Fruit fly (Drosophila melanogaster) whole organism, embryonic: Measurements from ENCODE around the gene Pino.

ENCODE experiments used
- Antp ChIP-seq: fragments of 200-800 bp; sonication (Bioruptor generic); optimal IDR thresholded peaks from 3 replicates; lab custom pipeline; 2016; ENCODE audit warnings: missing biosample characterization, missing genetic modification characterization
- Asciz ChIP-seq: fragments of 200-800 bp; sonication (Bioruptor generic); optimal IDR thresholded peaks from 2 replicates; lab custom pipeline; 2017; ENCODE audit warnings: missing biosample characterization, mild to moderate bottlenecking, missing genetic modification characterization, missing genetic modification reagents
- CG10366 ChIP-seq: fragments of 200-800 bp; sonication (Bioruptor generic); IDR thresholded peaks from 2 replicates; pipeline ENCODE4 v1.3.6; 2022; ENCODE audit warnings: missing biosample characterization, missing genetic modification characterization
- CG10565 ChIP-seq: fragments of 200-800 bp; sonication (Bioruptor generic); optimal IDR thresholded peaks from 3 replicates; lab custom pipeline; 2016; ENCODE audit warnings: missing biosample characterization, mild to moderate bottlenecking, missing genetic modification characterization
- CG10959 ChIP-seq: fragments of 200-800 bp; sonication (Bioruptor generic); IDR thresholded peaks from 2 replicates; pipeline ENCODE4 v1.3.6; 2022; ENCODE audit warnings: missing biosample characterization, missing genetic modification characterization
- CG11560 ChIP-seq: fragments of 200-800 bp; sonication (Bioruptor generic); IDR thresholded peaks from 3 replicates; pipeline ENCODE4 v1.3.6; 2022; ENCODE audit warnings: missing biosample characterization, missing genetic modification characterization
- CG12236 ChIP-seq: fragments of 200-800 bp; sonication (Bioruptor generic); optimal IDR thresholded peaks from 2 replicates; lab custom pipeline; 2016; ENCODE audit warnings: missing biosample characterization, missing genetic modification characterization
- CG13123 ChIP-seq: fragments of 200-800 bp; sonication (Bioruptor generic); optimal IDR thresholded peaks from 2 replicates; lab custom pipeline; 2016; ENCODE audit warnings: missing biosample characterization, missing genetic modification characterization
- CG14860 ChIP-seq: fragments of 200-800 bp; sonication (Bioruptor generic); IDR thresholded peaks from 3 replicates; pipeline ENCODE4 v1.3.6; 2022; ENCODE audit warnings: missing biosample characterization, missing genetic modification characterization; ENCODE audit not compliant: partially characterized antibody
- CG16779 ChIP-seq: fragments of 200-800 bp; sonication (Bioruptor generic); IDR thresholded peaks from 2 replicates; pipeline ENCODE4 v1.3.6; 2022; ENCODE audit warnings: missing biosample characterization, missing genetic modification characterization
- CG18476 ChIP-seq: fragments of 200-800 bp; sonication (Bioruptor generic); optimal IDR thresholded peaks from 2 replicates; lab custom pipeline; 2016; ENCODE audit warnings: missing biosample characterization, mild to moderate bottlenecking, missing genetic modification characterization
- CG2202 ChIP-seq: fragments of 200-800 bp; sonication (Bioruptor generic); optimal IDR thresholded peaks from 2 replicates; lab custom pipeline; 2018; ENCODE audit warnings: missing biosample characterization, mild to moderate bottlenecking, missing genetic modification characterization
- CG6689 ChIP-seq: fragments of 200-800 bp; sonication (Bioruptor generic); IDR thresholded peaks from 2 replicates; pipeline ENCODE4 v1.3.6; 2022; ENCODE audit warnings: missing biosample characterization, missing genetic modification characterization
- CG6854 ChIP-seq: fragments of 200-800 bp; sonication (Bioruptor generic); optimal IDR thresholded peaks from 3 replicates; lab custom pipeline; 2017; ENCODE audit warnings: missing biosample characterization, mild to moderate bottlenecking, missing genetic modification characterization
- CG7556 ChIP-seq: fragments of 200-800 bp; sonication (Bioruptor generic); optimal IDR thresholded peaks from 2 replicates; lab custom pipeline; 2017; ENCODE audit warnings: missing biosample characterization, mild to moderate bottlenecking, missing genetic modification characterization
- CG7745 ChIP-seq: fragments of 200-800 bp; sonication (Bioruptor generic); optimal IDR thresholded peaks from 2 replicates; lab custom pipeline; 2018; ENCODE audit warnings: missing biosample characterization, mild to moderate bottlenecking, missing genetic modification characterization, moderate library complexity
- CG7786 ChIP-seq: fragments of 200-800 bp; sonication (Bioruptor generic); optimal IDR thresholded peaks from 2 replicates; lab custom pipeline; 2016; ENCODE audit warnings: missing biosample characterization, missing genetic modification characterization
- CG8388 ChIP-seq: fragments of 200-800 bp; sonication (Bioruptor generic); optimal IDR thresholded peaks from 2 replicates; lab custom pipeline; 2019; ENCODE audit warnings: missing biosample characterization, mild to moderate bottlenecking, missing genetic modification characterization, moderate library complexity
- CG9727 ChIP-seq: fragments of 200-800 bp; sonication (Bioruptor generic); optimal IDR thresholded peaks from 3 replicates; lab custom pipeline; 2017; ENCODE audit warnings: missing biosample characterization, mild to moderate bottlenecking, missing genetic modification characterization
- CrebB ChIP-seq: fragments of 200-800 bp; sonication (Bioruptor generic); optimal IDR thresholded peaks from 3 replicates; lab custom pipeline; 2018; ENCODE audit warnings: missing biosample characterization, mild to moderate bottlenecking, missing genetic modification characterization
- ERR ChIP-seq: fragments of 200-800 bp; sonication (Bioruptor generic); optimal IDR thresholded peaks from 2 replicates; lab custom pipeline; 2016; ENCODE audit warnings: missing biosample characterization, missing genetic modification characterization
- Elba2 ChIP-seq: fragments of 200-800 bp; sonication (Bioruptor generic); optimal IDR thresholded peaks from 3 replicates; lab custom pipeline; 2016; ENCODE audit warnings: missing biosample characterization, missing genetic modification characterization
- Hmr ChIP-seq: fragments of 200-800 bp; sonication (Bioruptor generic); optimal IDR thresholded peaks from 3 replicates; lab custom pipeline; 2017; ENCODE audit warnings: mild to moderate bottlenecking, missing biosample characterization, missing genetic modification reagents, missing genetic modification characterization
- NC2α ChIP-seq: fragments of 200-800 bp; sonication (Bioruptor generic); optimal IDR thresholded peaks from 2 replicates; lab custom pipeline; 2016; ENCODE audit warnings: missing biosample characterization, missing genetic modification characterization
- Oli ChIP-seq: fragments of 200-800 bp; sonication (Bioruptor generic); optimal IDR thresholded peaks from 2 replicates; lab custom pipeline; 2018; ENCODE audit warnings: missing biosample characterization, mild to moderate bottlenecking, missing genetic modification characterization, moderate library complexity
- TFAM ChIP-seq: fragments of 200-800 bp; sonication (Bioruptor generic); optimal IDR thresholded peaks from 2 replicates; lab custom pipeline; 2017; ENCODE audit warnings: missing biosample characterization, missing genetic modification characterization, inconsistent platforms
- Tbp ChIP-seq: fragments of >200 bp; optimal IDR thresholded peaks from 2 replicates; lab custom pipeline; 2018; ENCODE audit warnings: missing biosample characterization, missing genetic modification characterization
- ash1 ChIP-seq: fragments of 200-800 bp; sonication (Bioruptor generic); optimal IDR thresholded peaks from 2 replicates; lab custom pipeline; 2018; ENCODE audit warnings: missing biosample characterization, mild to moderate bottlenecking, missing genetic modification characterization
- bowl ChIP-seq: fragments of 200-800 bp; sonication (Bioruptor generic); IDR thresholded peaks from 2 replicates; pipeline ENCODE4 v1.3.6; 2022; ENCODE audit warnings: missing biosample characterization, missing genetic modification characterization
- caup ChIP-seq: fragments of 200-800 bp; sonication (Bioruptor generic); optimal IDR thresholded peaks from 3 replicates; lab custom pipeline; 2017; ENCODE audit warnings: missing biosample characterization, mild to moderate bottlenecking, missing genetic modification characterization, moderate library complexity; ENCODE audit not compliant: severe bottlenecking
- chif ChIP-seq, 2 experiments: fragments of 200-800 bp; sonication (Bioruptor generic); optimal IDR thresholded peaks; 3 replicates each; lab custom pipeline; 2016; ENCODE audit warnings: missing biosample characterization in 2 of 2, missing genetic modification characterization in 2 of 2
- chn ChIP-seq: fragments of 200-800 bp; sonication (Bioruptor generic); optimal IDR thresholded peaks from 2 replicates; lab custom pipeline; 2016; ENCODE audit warnings: missing biosample characterization, missing genetic modification characterization
- disco-r ChIP-seq: fragments of 200-800 bp; sonication (Bioruptor generic); optimal IDR thresholded peaks from 2 replicates; lab custom pipeline; 2016; ENCODE audit warnings: missing biosample characterization, missing genetic modification characterization
- esg ChIP-seq: fragments of 200-800 bp; sonication (Bioruptor generic); conservative IDR thresholded peaks from 2 replicates; pipeline ENCODE4 v1.3.6; 2022; ENCODE audit warnings: missing biosample characterization, missing genetic modification characterization
- ham ChIP-seq: fragments of 200-800 bp; sonication (Bioruptor generic); IDR thresholded peaks from 2 replicates; pipeline ENCODE4 v1.3.6; 2022; ENCODE audit warnings: missing biosample characterization, missing genetic modification characterization
- klu ChIP-seq: fragments of 200-800 bp; sonication (Bioruptor generic); IDR thresholded peaks from 2 replicates; pipeline ENCODE4 v1.3.6; 2022; ENCODE audit warnings: missing biosample characterization, missing genetic modification characterization
- kni ChIP-seq: fragments of 200-800 bp; sonication (Bioruptor generic); optimal IDR thresholded peaks from 3 replicates; lab custom pipeline; 2017; ENCODE audit warnings: mild to moderate bottlenecking, missing biosample characterization, missing genetic modification reagents, missing genetic modification characterization
- lab ChIP-seq: fragments of 200-800 bp; sonication (Bioruptor generic); optimal IDR thresholded peaks from 3 replicates; lab custom pipeline; 2017; ENCODE audit warnings: missing biosample characterization, missing genetic modification characterization, mild to moderate bottlenecking, moderate library complexity, missing genetic modification reagents
- prd ChIP-seq, 3 experiments: fragments of >200 bp in 2 of 3; fragments of 200-800 bp in 1 of 3; sonication (Bioruptor generic) in 1 of 3; optimal IDR thresholded peaks in 2 of 3; IDR thresholded peaks in 1 of 3; 2 replicates in 2 of 3; 3 replicates in 1 of 3; pipeline versions ENCODE4 v1.3.6 to Lab custom; 2017 to 2022; ENCODE audit warnings: missing biosample characterization in 1 of 3, missing genetic modification characterization in 1 of 3
- psq ChIP-seq: fragments of 200-800 bp; sonication (Bioruptor generic); optimal IDR thresholded peaks from 2 replicates; lab custom pipeline; 2017; ENCODE audit warnings: missing biosample characterization, missing genetic modification characterization
- pzg ChIP-seq: fragments of 200-800 bp; sonication (Bioruptor generic); optimal IDR thresholded peaks from 3 replicates; lab custom pipeline; 2018; ENCODE audit warnings: missing biosample characterization, mild to moderate bottlenecking, missing genetic modification characterization, moderate library complexity
- sd ChIP-seq: fragments of 200-800 bp; sonication (Bioruptor generic); optimal IDR thresholded peaks from 3 replicates; lab custom pipeline; 2018; ENCODE audit warnings: missing biosample characterization, mild to moderate bottlenecking, missing genetic modification characterization, moderate library complexity
- slp2 ChIP-seq: fragments of 200-800 bp; sonication (Bioruptor generic); optimal IDR thresholded peaks from 2 replicates; lab custom pipeline; 2016; ENCODE audit warnings: missing biosample characterization, missing genetic modification characterization
- tna ChIP-seq: fragments of 200-800 bp; sonication (Bioruptor generic); IDR thresholded peaks from 2 replicates; pipeline ENCODE4 v1.3.6; 2022; ENCODE audit warnings: missing biosample characterization, missing genetic modification characterization; ENCODE audit not compliant: partially characterized antibody
- tx ChIP-seq: fragments of 200-800 bp; sonication (Bioruptor generic); optimal IDR thresholded peaks from 2 replicates; lab custom pipeline; 2016; ENCODE audit warnings: missing biosample characterization, missing genetic modification characterization
- unpg ChIP-seq: fragments of 200-800 bp; sonication (Bioruptor generic); optimal IDR thresholded peaks from 3 replicates; lab custom pipeline; 2018; ENCODE audit warnings: missing biosample characterization, mild to moderate bottlenecking, missing genetic modification characterization, moderate library complexity
- usp ChIP-seq: fragments of >200 bp; optimal IDR thresholded peaks from 2 replicates; lab custom pipeline; 2017; ENCODE audit warnings: missing biosample characterization, missing genetic modification characterization
- vfl ChIP-seq: fragments of 200-800 bp; sonication (Bioruptor generic); optimal IDR thresholded peaks from 2 replicates; lab custom pipeline; 2016; ENCODE audit warnings: missing biosample characterization, missing genetic modification characterization

The Pino gene

DNA sequence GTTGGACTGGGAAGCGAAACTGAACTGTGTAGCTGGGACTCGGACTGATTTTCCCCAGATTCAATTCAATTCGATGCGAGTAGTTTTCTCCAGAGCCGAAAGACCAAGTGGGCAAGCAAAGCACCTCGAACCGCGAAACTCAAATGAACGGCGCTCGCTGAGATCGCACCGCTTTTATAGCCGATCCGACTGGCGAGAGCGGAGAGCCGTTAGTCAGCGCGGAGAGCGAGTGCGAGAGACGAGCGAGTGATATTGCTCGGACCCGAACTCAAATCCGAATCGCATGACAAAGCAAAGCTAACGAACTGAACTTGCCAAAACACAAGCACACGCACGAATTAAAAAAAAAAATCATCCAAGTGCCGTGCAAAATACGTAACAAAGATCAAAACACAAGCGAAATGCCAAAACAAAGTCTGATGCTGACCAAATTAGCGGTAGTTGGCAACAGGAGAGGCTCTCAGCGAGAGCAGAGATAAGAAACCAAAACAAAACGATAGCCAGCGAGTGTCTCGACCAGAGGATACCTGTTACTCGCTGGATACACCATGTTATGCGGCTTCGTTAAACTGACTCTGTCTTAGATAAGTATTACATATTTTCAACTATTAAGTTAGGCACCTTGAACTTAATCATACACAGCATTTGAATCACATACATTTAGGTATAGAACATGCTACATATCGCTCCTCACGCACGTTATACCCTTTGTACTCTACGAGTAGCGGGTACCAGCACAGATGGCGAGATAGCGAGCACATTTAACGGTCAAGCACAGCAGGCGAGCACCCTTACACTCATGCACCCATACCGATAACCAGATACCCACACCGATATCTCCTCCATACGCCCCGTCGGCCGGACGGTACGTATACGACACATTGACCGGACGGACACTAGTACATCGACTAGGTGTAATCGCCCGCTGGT, 9.6 kb downstream of the Pino start (continued):
- TF ChIP-seq Elba2 (GFP tag; lab: Kevin White, UChicago) (no peak), Oli (tag; lab: Kevin White, UChicago) (peak; percentile 64), caup (peak; percentile 70), CG7786 (GFP tag; lab: Kevin White, UChicago) (peak; percentile 83), CG13123 (GFP tag; lab: Kevin White, UChicago) (peak; percentile 25), psq (GFP tag; lab: Kevin White, UChicago) (peak; percentile 7), CG9727 (GFP tag; lab: Kevin White, UChicago) (peak; percentile 84), klu (GFP tag; lab: Robert Waterston, UW) (peak; percentile 44), Asciz (GFP tag; lab: Kevin White, UChicago) (peak; percentile 57), CG2202 (no peak), disco-r (peak; percentile 11), CG6689 (GFP tag; lab: Robert Waterston, UW) (peak; percentile 85), ham (GFP tag; lab: Robert Waterston, UW) (no peak), Tbp (no peak), prd (optimal IDR thresholded peaks at IDR 0.05; lab: Kevin White, UChicago) (no peak), prd (GFP tag; IDR thresholded peaks at IDR 0.05; lab: Robert Waterston, UW) (peak; percentile 88), TFAM (GFP tag; lab: Kevin White, UChicago) (no peak), lab (GFP tag; lab: Kevin White, UChicago) (peak; percentile 84), CG8388 (GFP tag; lab: Kevin White, UChicago) (peak; percentile 55), Hmr (GFP tag; lab: Kevin White, UChicago) (peak; percentile 88), unpg (GFP tag; lab: Kevin White, UChicago) (peak; percentile 70), tna (peak; percentile 42; the same call in 1 of the 2 replicates), CG12236 (GFP tag; lab: Kevin White, UChicago) (no peak), CG6854 (GFP tag; lab: Kevin White, UChicago) (peak; percentile 68), esg (GFP tag; lab: Robert Waterston, UW) (peak; percentile 59), ash1 (GFP tag; lab: Kevin White, UChicago) (no peak), ERR (GFP tag; lab: Kevin White, UChicago) (peak; percentile 1), CG14860 (GFP tag; lab: Robert Waterston, UW) (no peak), slp2 (peak; percentile 17), NC2α (GFP tag; lab: Kevin White, UChicago) (no peak), CG11560 (peak; percentile 49), CG7745 (tag; lab: Kevin White, UChicago) (no peak), chif (GFP tag; optimal IDR thresholded peaks at IDR 0.05; lab: Kevin White, UChicago) (peak in 1 of 2 experiments; percentile 65), Antp (GFP tag; lab: Kevin White, UChicago) (peak; percentile 21), sd (tag; lab: Kevin White, UChicago) (peak; percentile 49), CG10565 (no peak), CG10959 (GFP tag; lab: Robert Waterston, UW) (0 out of 2 replicates have a peak, but pooled peaks have one; percentile 32), bowl (peak; percentile 44; the same call in 1 of the 2 replicates), CG10366 (GFP tag; lab: Robert Waterston, UW) (peak; percentile 76), pzg (GFP tag; lab: Kevin White, UChicago) (no peak), tx (GFP tag; lab: Kevin White, UChicago) (peak; percentile 59), usp (GFP tag; lab: Kevin White, UChicago) (no peak), vfl (GFP tag; lab: Kevin White, UChicago) (peak; percentile 63), CG16779 (GFP tag; lab: Robert Waterston, UW) (peak; percentile 73), CG18476 (GFP tag; lab: Kevin White, UChicago) (peak; percentile 66), kni (GFP tag; lab: Kevin White, UChicago) (no peak), CG7556 (GFP tag; lab: Kevin White, UChicago) (peak; percentile 74), chn (GFP tag; lab: Kevin White, UChicago) (peak; percentile 53), CrebB (tag; lab: Kevin White, UChicago) (peak; percentile 16)
